Worm (Caenorhabditis elegans) whole organism, late embryonic: ENCODE data around the gene T25D1.3.

Source experiments
- C38D4.7 ChIP-seq: fragments of 200-800 bp; sonication (Bioruptor generic); optimal IDR thresholded peaks from 2 replicates; lab custom pipeline; 2018; ENCODE audit warnings: mild to moderate bottlenecking, missing genetic modification characterization, moderate library complexity, missing compliant biosample characterization
- F13H6.1 ChIP-seq: sonication (generic microtip); optimal IDR thresholded peaks from 2 replicates; lab custom pipeline; 2016; ENCODE audit warnings: missing genetic modification characterization, missing compliant biosample characterization
- T23F11.4 ChIP-seq: fragments of 200-800 bp; sonication (Bioruptor generic); optimal IDR thresholded peaks from 2 replicates; lab custom pipeline; 2018; ENCODE audit warnings: mild to moderate bottlenecking, missing genetic modification characterization, missing compliant biosample characterization
- ahr-1 ChIP-seq: sonication (generic microtip); optimal IDR thresholded peaks from 2 replicates; lab custom pipeline; 2016; ENCODE audit warnings: missing genetic modification characterization, missing compliant biosample characterization
- ama-1 ChIP-seq: fragments of 150-350 bp; optimal IDR thresholded peaks from 2 replicates; lab custom pipeline; 2014
- ceh-18 ChIP-seq: sonication (generic microtip); optimal IDR thresholded peaks from 2 replicates; lab custom pipeline; 2016; ENCODE audit warnings: missing genetic modification characterization, missing compliant biosample characterization
- ceh-22 ChIP-seq: sonication (generic microtip); optimal IDR thresholded peaks from 2 replicates; lab custom pipeline; 2017; ENCODE audit warnings: missing biosample characterization, missing genetic modification characterization
- ceh-24 ChIP-seq: sonication (generic microtip); optimal IDR thresholded peaks from 2 replicates; lab custom pipeline; 2016; ENCODE audit warnings: mild to moderate bottlenecking, missing genetic modification characterization, missing compliant biosample characterization
- ceh-30 ChIP-seq: fragments of 150-350 bp; optimal IDR thresholded peaks from 2 replicates; lab custom pipeline; 2014; ENCODE audit warnings: missing biosample characterization, missing genetic modification characterization
- ceh-34 ChIP-seq: sonication (generic microtip); optimal IDR thresholded peaks from 2 replicates; lab custom pipeline; 2016; ENCODE audit warnings: mild to moderate bottlenecking, missing genetic modification characterization, missing compliant biosample characterization
- ceh-45 ChIP-seq: fragments of 200-800 bp; sonication (Bioruptor generic); IDR thresholded peaks from 2 replicates; pipeline ENCODE4 v1.3.6; 2022; ENCODE audit warnings: missing genetic modification reagents, missing genetic modification characterization, missing compliant biosample characterization
- ceh-48 ChIP-seq: sonication (generic microtip); optimal IDR thresholded peaks from 2 replicates; lab custom pipeline; 2016; ENCODE audit warnings: missing genetic modification characterization, inconsistent platforms, missing compliant biosample characterization
- ceh-9 ChIP-seq: sonication (generic microtip); optimal IDR thresholded peaks from 2 replicates; lab custom pipeline; 2016; ENCODE audit warnings: mild to moderate bottlenecking, missing genetic modification characterization, inconsistent platforms, missing compliant biosample characterization
- elt-2 ChIP-seq: sonication (generic microtip); optimal IDR thresholded peaks from 2 replicates; lab custom pipeline; 2016; ENCODE audit warnings: missing genetic modification reagents, missing genetic modification characterization, missing compliant biosample characterization
- eyg-1 ChIP-seq: sonication (generic microtip); optimal IDR thresholded peaks from 2 replicates; lab custom pipeline; 2016; ENCODE audit warnings: missing genotype, missing genetic modification characterization, missing compliant biosample characterization
- fax-1 ChIP-seq: sonication (generic microtip); optimal IDR thresholded peaks from 2 replicates; lab custom pipeline; 2016; ENCODE audit warnings: missing genotype, missing genetic modification characterization, missing compliant biosample characterization
- fkh-10 ChIP-seq: fragments of 150-350 bp; optimal IDR thresholded peaks from 2 replicates; lab custom pipeline; 2014; ENCODE audit warnings: missing biosample characterization, missing genetic modification reagents, missing genetic modification characterization
- fkh-6 ChIP-seq: sonication (generic microtip); optimal IDR thresholded peaks from 2 replicates; lab custom pipeline; 2016; ENCODE audit warnings: missing genetic modification characterization, missing compliant biosample characterization
- gmeb-2 ChIP-seq: sonication (generic microtip); optimal IDR thresholded peaks from 2 replicates; lab custom pipeline; 2016; ENCODE audit warnings: missing genetic modification characterization, inconsistent platforms, missing compliant biosample characterization
- hlh-13 ChIP-seq: fragments of 200-800 bp; sonication (Bioruptor generic); optimal IDR thresholded peaks from 2 replicates; lab custom pipeline; 2018; ENCODE audit warnings: mild to moderate bottlenecking, missing genetic modification characterization, missing compliant biosample characterization
- hlh-6 ChIP-seq: sonication (generic microtip); optimal IDR thresholded peaks from 2 replicates; lab custom pipeline; 2016; ENCODE audit warnings: missing genotype, missing genetic modification characterization, missing compliant biosample characterization
- hlh-8 ChIP-seq: sonication (generic microtip); optimal IDR thresholded peaks from 2 replicates; lab custom pipeline; 2016; ENCODE audit warnings: missing genotype, missing genetic modification characterization, missing compliant biosample characterization
- lim-6 ChIP-seq: sonication (generic microtip); optimal IDR thresholded peaks from 2 replicates; lab custom pipeline; 2016; ENCODE audit warnings: missing genetic modification characterization, missing compliant biosample characterization
- mec-3 ChIP-seq: sonication (generic microtip); optimal IDR thresholded peaks from 2 replicates; lab custom pipeline; 2016; ENCODE audit warnings: borderline replicate concordance, missing genetic modification characterization, missing compliant biosample characterization
- nfya-1 ChIP-seq: sonication (generic microtip); optimal IDR thresholded peaks from 2 replicates; lab custom pipeline; 2017; ENCODE audit warnings: missing genetic modification characterization, mild to moderate bottlenecking, missing compliant biosample characterization, antibody characterized with exemption, moderate library complexity
- nhr-232 ChIP-seq: sonication (generic microtip); optimal IDR thresholded peaks from 2 replicates; lab custom pipeline; 2016; ENCODE audit warnings: missing genetic modification characterization, missing compliant biosample characterization
- odd-2 ChIP-seq: sonication (generic microtip); optimal IDR thresholded peaks from 2 replicates; lab custom pipeline; 2017; ENCODE audit warnings: antibody characterized with exemption, mild to moderate bottlenecking, missing genetic modification characterization, missing compliant biosample characterization
- pqm-1 ChIP-seq: sonication (generic microtip); optimal IDR thresholded peaks from 2 replicates; lab custom pipeline; 2016; ENCODE audit warnings: missing genetic modification characterization, missing compliant biosample characterization
- rnt-1 ChIP-seq: sonication (generic microtip); optimal IDR thresholded peaks from 2 replicates; lab custom pipeline; 2016; ENCODE audit warnings: missing genetic modification characterization, missing compliant biosample characterization
- sox-4 ChIP-seq: sonication (generic microtip); optimal IDR thresholded peaks from 2 replicates; lab custom pipeline; 2017; ENCODE audit warnings: mild to moderate bottlenecking, missing genetic modification characterization, inconsistent platforms, missing compliant biosample characterization
- syd-9 ChIP-seq: sonication (generic microtip); optimal IDR thresholded peaks from 2 replicates; lab custom pipeline; 2016; ENCODE audit warnings: mild to moderate bottlenecking, missing genetic modification characterization, moderate library complexity, missing compliant biosample characterization
- tbx-2 ChIP-seq: sonication (generic microtip); optimal IDR thresholded peaks from 2 replicates; lab custom pipeline; 2016; ENCODE audit warnings: missing genetic modification characterization, missing compliant biosample characterization
- unc-3 ChIP-seq, 2 experiments: fragments of 200-800 bp in 1 of 2; sonication (Bioruptor generic) in 1 of 2; sonication (generic microtip) in 1 of 2; conservative IDR thresholded peaks in 1 of 2; optimal IDR thresholded peaks in 1 of 2; 2 replicates each; pipeline versions ENCODE4 v1.3.6 to Lab custom; 2016 to 2022; ENCODE audit warnings: missing compliant biosample characterization in 2 of 2, missing genetic modification characterization in 2 of 2, missing genetic modification reagents in 1 of 2
- unc-55 ChIP-seq: sonication (generic microtip); optimal IDR thresholded peaks from 2 replicates; lab custom pipeline; 2017; ENCODE audit warnings: missing biosample characterization, missing genetic modification reagents, missing genetic modification characterization
- zip-5 ChIP-seq: sonication (generic microtip); optimal IDR thresholded peaks from 2 replicates; lab custom pipeline; 2016; ENCODE audit warnings: missing genetic modification characterization, missing compliant biosample characterization

Gene T25D1.3

ce11 chrX:16533860-16534259 lies 28.4 kb downstream of the T25D1.3 start:
- TF ChIP-seq ama-1 (lab: Kevin White, UChicago) (no peak), fax-1 (tag; lab: Kevin White, UChicago) (no peak), eyg-1 (tag; lab: Kevin White, UChicago) (no peak), gmeb-2 (no peak), elt-2 (tag; lab: Kevin White, UChicago) (no peak), pqm-1 (tag; lab: Kevin White, UChicago) (no peak), C38D4.7 (GFP tag; lab: Kevin White, UChicago) (no peak), odd-2 (tag; lab: Kevin White, UChicago) (no peak), T23F11.4 (GFP tag; lab: Kevin White, UChicago) (no peak), syd-9 (tag; lab: Kevin White, UChicago) (no peak), ceh-22 (no peak), nhr-232 (no peak), ceh-24 (tag; lab: Kevin White, UChicago) (no peak), rnt-1 (no peak), unc-3 (GFP tag; conservative IDR thresholded peaks at IDR 0.05; lab: Robert Waterston, UW) (no peak), unc-3 (tag; optimal IDR thresholded peaks at IDR 0.05; lab: Kevin White, UChicago) (no peak), ahr-1 (tag; lab: Kevin White, UChicago) (no peak), lim-6 (no peak), F13H6.1 (tag; lab: Kevin White, UChicago) (no peak)

ce11 chrX:16534564-16534963 lies 29.1 kb downstream of the T25D1.3 start:
- TF ChIP-seq rnt-1, result peak; percentile 85
- peak; percentile 99 for TF ChIP-seq unc-55 (GFP tag; lab: Kevin White, UChicago)
- no peak for TF ChIP-seq ceh-45 (GFP tag; lab: Robert Waterston, UW)
- no peak for TF ChIP-seq mec-3 (tag; lab: Kevin White, UChicago)
- peak; percentile 74 for TF ChIP-seq ceh-18 (tag; lab: Kevin White, UChicago)
- TF ChIP-seq nfya-1 (tag; lab: Kevin White, UChicago), result peak; percentile 17
- TF ChIP-seq zip-5, result no peak
- TF ChIP-seq ceh-34 (tag; lab: Kevin White, UChicago), result peak; percentile 3
- no peak for TF ChIP-seq fkh-10

ce11 chrX:16535192-16535591 lies 29.7 kb downstream of the T25D1.3 start:
- no peak for TF ChIP-seq ceh-48 (tag; lab: Kevin White, UChicago)
- no peak for TF ChIP-seq T23F11.4 (GFP tag; lab: Kevin White, UChicago)
- TF ChIP-seq hlh-6 (tag; lab: Kevin White, UChicago), result no peak
- TF ChIP-seq tbx-2 (tag; lab: Kevin White, UChicago), result no peak
- no peak for TF ChIP-seq ceh-30 (tag; lab: Kevin White, UChicago)
- TF ChIP-seq hlh-8 (tag; lab: Kevin White, UChicago), result no peak
- no peak for TF ChIP-seq ceh-9 (tag; lab: Kevin White, UChicago)
- TF ChIP-seq nhr-232, result no peak
- no peak for TF ChIP-seq hlh-13 (GFP tag; lab: Kevin White, UChicago)
- TF ChIP-seq syd-9 (tag; lab: Kevin White, UChicago), result no peak
- TF ChIP-seq F13H6.1 (tag; lab: Kevin White, UChicago), result no peak
- TF ChIP-seq unc-55 (GFP tag; lab: Kevin White, UChicago), result no peak
- TF ChIP-seq sox-4 (tag; lab: Kevin White, UChicago), result no peak
- no peak for TF ChIP-seq unc-3 (GFP tag; conservative IDR thresholded peaks at IDR 0.05; lab: Robert Waterston, UW)
- TF ChIP-seq unc-3 (tag; optimal IDR thresholded peaks at IDR 0.05; lab: Kevin White, UChicago), result no peak
- TF ChIP-seq C38D4.7 (GFP tag; lab: Kevin White, UChicago), result no peak
- no peak for TF ChIP-seq ceh-22
- no peak for TF ChIP-seq rnt-1
- no peak for TF ChIP-seq fkh-6 (tag; lab: Kevin White, UChicago)

- TF ChIP-seq fax-1 (tag; lab: Kevin White, UChicago) (no peak), tbx-2 (tag; lab: Kevin White, UChicago) (peak; percentile 37)
Observed at ce11 chrX:16536230-16536940, 30.9 kb downstream of the T25D1.3 start, which contains the start of gene pat-9. pat-9 (plus strand) TSS chrX:16536890.
